Worm (Caenorhabditis elegans): Measurements from ENCODE around the gene str-92.

DNA sequence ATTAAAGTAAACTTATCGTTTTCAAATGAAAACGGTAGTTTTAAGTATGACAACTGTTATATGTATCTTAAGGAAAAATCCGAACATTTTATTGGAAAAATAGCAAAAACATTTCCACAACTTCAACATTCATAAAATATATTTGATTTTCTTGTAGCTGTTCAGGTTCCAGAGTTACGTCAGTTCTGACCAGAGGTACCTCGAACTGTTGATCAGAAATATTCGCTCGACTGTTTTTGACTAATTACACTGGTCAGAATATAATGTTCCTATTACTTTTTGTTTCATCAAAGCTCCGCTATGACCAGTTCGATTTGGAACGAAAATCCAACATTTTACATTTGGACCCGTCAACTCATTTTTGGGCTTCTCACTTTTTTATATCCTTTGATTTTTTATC lies 30.6 kb upstream of the str-92 start, which contains the start of gene srh-31:
- TF ChIP-seq lir-3 (tag; optimal IDR thresholded peaks at IDR 0.05): no peak
- no peak for TF ChIP-seq unc-39 (tag; optimal IDR thresholded peaks at IDR 0.05)
- TF ChIP-seq ceh-82 (tag; optimal IDR thresholded peaks at IDR 0.05): no peak
- TF ChIP-seq zag-1 (tag; optimal IDR thresholded peaks at IDR 0.05): no peak
- TF ChIP-seq mdl-1 (tag; optimal IDR thresholded peaks at IDR 0.05): no peak
- no peak for TF ChIP-seq mxl-2 (GFP tag; conservative IDR thresholded peaks at IDR 0.05)
- no peak for TF ChIP-seq lsy-2 (tag; optimal IDR thresholded peaks at IDR 0.05)
- no peak for TF ChIP-seq skn-1 (tag; optimal IDR thresholded peaks at IDR 0.05)
